Worm (Caenorhabditis elegans): ENCODE measurements around the gene T16G12.12.

ce11 chrIII:10112958-10113357 is 59.5 kb downstream of the T16G12.12 start, which contains the start of gene vps-29:
- TF ChIP-seq ceh-36 (tag; optimal IDR thresholded peaks at IDR 0.05) (no peak), ama-1 (optimal IDR thresholded peaks at IDR 0.05) (no peak), aly-1 (tag; optimal IDR thresholded peaks at IDR 0.05) (no peak)
